Worm (Caenorhabditis elegans) whole organism, L1 larva: ENCODE results near the gene clp-2.

Source experiments
- C04F5.9 ChIP-seq: sonication (generic microtip); optimal IDR thresholded peaks from 2 replicates; lab custom pipeline; 2016; ENCODE audit warnings: missing genetic modification characterization, missing compliant biosample characterization
- alr-1 ChIP-seq: fragments of 200-800 bp; sonication (Bioruptor generic); optimal IDR thresholded peaks from 2 replicates; lab custom pipeline; 2018; ENCODE audit warnings: borderline replicate concordance, mild to moderate bottlenecking, missing genetic modification characterization, missing compliant biosample characterization
- aly-2 ChIP-seq: fragments of 150-350 bp; optimal IDR thresholded peaks from 2 replicates; lab custom pipeline; 2014; ENCODE audit warnings: missing biosample characterization, missing genetic modification characterization
- ama-1 ChIP-seq: fragments of 150-350 bp; optimal IDR thresholded peaks from 2 replicates; lab custom pipeline; 2014
- blmp-1 ChIP-seq: fragments of 150-350 bp; optimal IDR thresholded peaks from 2 replicates; lab custom pipeline; 2014; ENCODE audit warnings: missing biosample characterization, missing genetic modification characterization
- ceh-90 ChIP-seq: sonication (generic microtip); optimal IDR thresholded peaks from 2 replicates; lab custom pipeline; 2016; ENCODE audit warnings: missing genetic modification characterization, missing compliant biosample characterization
- dpl-1 ChIP-seq, 3 experiments: fragments of 150-350 bp in 2 of 3; sonication (generic microtip) in 1 of 3; optimal IDR thresholded peaks; 2 replicates each; lab custom pipeline; 2014 to 2017; ENCODE audit warnings: missing biosample characterization in 3 of 3, missing genetic modification characterization in 3 of 3, missing genetic modification reagents in 3 of 3
- efl-1 ChIP-seq, 4 experiments: fragments of 150-350 bp; optimal IDR thresholded peaks in 3 of 4; peaks in 1 of 4; 1 replicate in 1 of 4; 2 replicates in 3 of 4; lab custom pipeline; 2014; ENCODE audit warnings: missing biosample characterization in 2 of 4, missing genetic modification characterization in 2 of 4, missing genetic modification reagents in 2 of 4
- egl-27 ChIP-seq, 2 experiments: fragments of 150-350 bp in 1 of 2; sonication (generic microtip); optimal IDR thresholded peaks; 3 replicates each; lab custom pipeline; 2017 to 2018; ENCODE audit warnings: missing biosample characterization in 2 of 2, missing genetic modification characterization in 2 of 2, missing genetic modification reagents in 2 of 2
- elt-3 ChIP-seq, 6 experiments: fragments of 150-350 bp in 1 of 6; sonication (generic microtip); optimal IDR thresholded peaks; 2 replicates each; lab custom pipeline; 2017 to 2018; ENCODE audit warnings: missing biosample characterization in 6 of 6, missing genetic modification characterization in 6 of 6, inconsistent platforms in 1 of 6
- fkh-10 ChIP-seq: sonication (generic microtip); optimal IDR thresholded peaks from 2 replicates; lab custom pipeline; 2017; ENCODE audit warnings: missing biosample characterization, missing genetic modification reagents, missing genetic modification characterization
- fos-1 ChIP-seq: fragments of 150-350 bp; optimal IDR thresholded peaks from 2 replicates; lab custom pipeline; 2014; ENCODE audit warnings: missing biosample characterization, missing genetic modification characterization
- hlh-4 ChIP-seq: sonication (generic microtip); optimal IDR thresholded peaks from 2 replicates; lab custom pipeline; 2016; ENCODE audit warnings: mild to moderate bottlenecking, missing genetic modification characterization, missing compliant biosample characterization
- lin-13 ChIP-seq: fragments of 150-350 bp; optimal IDR thresholded peaks from 2 replicates; lab custom pipeline; 2014; ENCODE audit warnings: missing biosample characterization, missing genetic modification reagents, missing genetic modification characterization
- lin-14 ChIP-seq: fragments of 200-800 bp; sonication (Bioruptor generic); optimal IDR thresholded peaks from 2 replicates; lab custom pipeline; 2018; ENCODE audit warnings: mild to moderate bottlenecking, missing genetic modification characterization, moderate library complexity, missing compliant biosample characterization
- lin-15B ChIP-seq: fragments of 150-350 bp; sonication (generic microtip); optimal IDR thresholded peaks from 3 replicates; lab custom pipeline; 2014; ENCODE audit warnings: missing biosample characterization, missing genetic modification characterization
- lir-3 ChIP-seq: sonication (generic microtip); optimal IDR thresholded peaks from 2 replicates; lab custom pipeline; 2016; ENCODE audit warnings: mild to moderate bottlenecking, missing genetic modification characterization, moderate library complexity, missing compliant biosample characterization; ENCODE audit not compliant: poor library complexity
- mdl-1 ChIP-seq, 2 experiments: fragments of 150-350 bp; optimal IDR thresholded peaks; 2 replicates each; lab custom pipeline; 2014 to 2017; ENCODE audit warnings: missing biosample characterization in 2 of 2, missing genetic modification characterization in 2 of 2, inconsistent platforms in 1 of 2
- nhr-19 ChIP-seq: fragments of 200-800 bp; sonication (Bioruptor generic); conservative IDR thresholded peaks from 2 replicates; pipeline ENCODE4 v1.3.6; 2022; ENCODE audit warnings: missing genetic modification characterization, missing compliant biosample characterization
- nhr-20 ChIP-seq: sonication (generic microtip); optimal IDR thresholded peaks from 2 replicates; lab custom pipeline; 2016; ENCODE audit warnings: mild to moderate bottlenecking, missing genetic modification characterization, missing compliant biosample characterization
- nhr-28 ChIP-seq: fragments of 150-350 bp; optimal IDR thresholded peaks from 2 replicates; lab custom pipeline; 2014; ENCODE audit warnings: missing biosample characterization, missing genetic modification characterization
- nhr-47 ChIP-seq: sonication (generic microtip); optimal IDR thresholded peaks from 2 replicates; lab custom pipeline; 2016; ENCODE audit warnings: mild to moderate bottlenecking, missing genetic modification characterization, moderate library complexity, missing compliant biosample characterization
- nhr-77 ChIP-seq: fragments of 150-350 bp; optimal IDR thresholded peaks from 2 replicates; lab custom pipeline; 2014; ENCODE audit warnings: missing biosample characterization, missing genetic modification characterization
- nhr-85 ChIP-seq: sonication (generic microtip); peaks from one replicate; lab custom pipeline; 2016; ENCODE audit warnings: missing genetic modification characterization, inconsistent platforms, missing compliant biosample characterization
- pax-3 ChIP-seq: fragments of 200-800 bp; sonication (Bioruptor generic); optimal IDR thresholded peaks from 2 replicates; lab custom pipeline; 2018; ENCODE audit warnings: mild to moderate bottlenecking, missing genetic modification characterization, moderate library complexity, missing compliant biosample characterization
- pqm-1 ChIP-seq: sonication (generic microtip); optimal IDR thresholded peaks from 3 replicates; lab custom pipeline; 2017; ENCODE audit warnings: missing biosample characterization, missing genetic modification characterization
- rnt-1 ChIP-seq: sonication (generic microtip); optimal IDR thresholded peaks from 2 replicates; lab custom pipeline; 2016; ENCODE audit warnings: mild to moderate bottlenecking, missing genetic modification characterization, moderate library complexity, missing compliant biosample characterization
- sox-4 ChIP-seq: sonication (generic microtip); optimal IDR thresholded peaks from 2 replicates; lab custom pipeline; 2016; ENCODE audit warnings: missing genetic modification characterization, missing compliant biosample characterization
- sup-37 ChIP-seq: fragments of 200-800 bp; sonication (Bioruptor generic); optimal IDR thresholded peaks from 2 replicates; lab custom pipeline; 2018; ENCODE audit warnings: mild to moderate bottlenecking, missing genetic modification characterization, missing compliant biosample characterization
- tbx-2 ChIP-seq: sonication (generic microtip); optimal IDR thresholded peaks from 2 replicates; lab custom pipeline; 2016; ENCODE audit warnings: missing genetic modification characterization, missing compliant biosample characterization
- tlp-1 ChIP-seq: fragments of 150-350 bp; optimal IDR thresholded peaks from 2 replicates; lab custom pipeline; 2014; ENCODE audit warnings: missing biosample characterization, missing genetic modification characterization
- unc-62 ChIP-seq: fragments of 150-350 bp; optimal IDR thresholded peaks from 2 replicates; lab custom pipeline; 2014; ENCODE audit warnings: missing biosample characterization, missing genetic modification reagents, missing genetic modification characterization
- zag-1 ChIP-seq: fragments of 150-350 bp; optimal IDR thresholded peaks from 2 replicates; lab custom pipeline; 2014; ENCODE audit warnings: missing biosample characterization, missing genetic modification characterization

clp-2 gene

DNA sequence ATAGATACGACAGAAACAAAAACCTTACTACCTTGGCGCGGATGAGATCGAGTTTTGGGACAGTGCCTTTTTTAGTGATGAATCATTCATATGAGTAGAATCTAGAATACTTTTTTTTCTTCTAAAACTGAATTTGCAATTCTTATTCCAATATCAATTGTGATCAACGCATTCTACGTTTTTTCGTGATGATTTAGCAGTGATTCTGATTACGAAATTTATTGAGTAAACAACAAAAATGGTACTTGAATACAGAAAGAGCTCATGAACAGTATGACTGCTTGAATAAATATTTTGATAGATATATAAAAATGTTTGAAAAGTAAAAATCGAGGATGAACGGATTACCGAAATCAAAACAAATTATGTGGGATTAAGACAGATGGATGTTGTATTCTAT, 11.3 kb upstream of the clp-2 start, which contains the start of gene him-18:
him-18 (minus strand) TSS at position 101 of the 400 bp plus-strand sequence.
- TF ChIP-seq nhr-85 (tag; lab: Kevin White, UChicago) (no peak), nhr-77 (tag; lab: Kevin White, UChicago) (no peak), tlp-1 (tag; lab: Kevin White, UChicago) (no peak), lin-13 (GFP tag; lab: Kevin White, UChicago) (no peak)

DNA sequence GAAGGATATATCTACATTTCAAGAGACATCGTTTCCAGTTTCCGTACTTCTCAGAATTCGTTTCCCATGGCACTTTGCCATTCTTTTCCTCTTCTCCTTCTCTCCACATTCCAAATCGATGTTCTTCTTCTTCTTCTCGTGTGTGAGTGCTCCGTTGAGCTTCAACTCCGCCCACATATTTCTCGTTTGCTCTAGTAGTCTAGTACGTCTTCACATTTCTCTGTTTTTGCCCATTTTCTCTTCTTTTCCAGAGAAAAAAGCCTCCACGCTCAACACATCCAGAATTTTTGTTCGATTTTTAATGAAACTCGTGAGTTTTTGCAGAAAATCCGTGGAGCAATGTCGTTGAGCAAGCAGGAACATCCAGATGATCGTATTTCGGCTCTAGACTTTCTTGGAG, 5.1 kb upstream of the clp-2 start, which contains the start of gene T04A8.18:
T04A8.18 (plus strand) TSS at position 301 of the 400 bp plus-strand sequence.
- TF ChIP-seq lir-3 (tag; lab: Kevin White, UChicago) (no peak), fkh-10 (GFP tag; lab: Kevin White, UChicago) (no peak), tbx-2 (tag; lab: Kevin White, UChicago) (no peak), nhr-28 (tag; lab: Kevin White, UChicago) (no peak), dpl-1 (GFP tag; optimal IDR thresholded peaks at IDR 0.05; lab: Kevin White, UChicago) (no peak), fos-1 (tag; lab: Kevin White, UChicago) (no peak)

DNA sequence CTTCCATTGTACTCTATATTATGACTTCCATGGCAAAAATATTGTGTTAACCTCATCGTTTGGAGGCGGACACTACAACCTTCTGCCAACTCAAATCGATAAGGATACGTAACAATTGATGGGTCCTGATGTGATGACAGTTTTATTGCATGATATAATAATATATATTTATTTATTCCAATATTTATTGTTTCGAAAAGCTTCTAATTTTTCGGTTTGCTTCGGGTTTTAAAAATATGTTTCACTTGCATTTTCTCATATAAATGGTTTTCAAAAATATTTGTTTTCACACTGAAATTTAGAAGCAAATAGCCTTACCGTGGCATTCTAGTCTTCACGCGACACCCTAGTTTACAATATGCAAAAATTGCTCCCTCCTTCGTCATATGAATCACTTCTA, 2.9 kb upstream of the clp-2 start, which contains the start of gene T04A8.13:
T04A8.13 (plus strand) TSS at position 301 of the 400 bp plus-strand sequence.
- TF ChIP-seq efl-1 (optimal IDR thresholded peaks at IDR 0.05; lab: Kevin White, UChicago) (no peak), efl-1 (GFP tag; optimal IDR thresholded peaks at IDR 0.05 in 1 of 2; lab: Kevin White, UChicago) (peak in 1 of 2 experiments; percentile 2), nhr-77 (tag; lab: Kevin White, UChicago) (no peak)

DNA sequence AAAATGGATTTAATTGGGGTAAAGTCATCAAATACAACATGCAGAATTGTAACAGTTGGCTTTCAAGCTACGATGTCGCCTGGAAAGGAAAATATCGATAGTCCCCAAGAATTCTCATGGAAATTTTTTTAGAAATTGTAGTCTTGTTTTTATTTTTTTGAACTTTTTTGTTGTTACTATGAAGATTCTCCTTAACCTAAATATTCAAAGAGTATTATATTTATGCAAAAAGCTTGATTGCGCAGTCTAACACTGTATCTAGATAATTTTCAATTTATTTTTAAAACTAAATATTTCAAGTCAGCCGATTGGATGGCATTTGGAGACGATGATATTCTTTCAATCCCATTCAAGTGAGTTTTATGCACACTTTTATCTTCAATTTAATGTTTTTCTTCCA, 1.4 kb upstream of the clp-2 start, which contains the start of gene pgap-2:
pgap-2 (plus strand) TSS at position 301 of the 400 bp plus-strand sequence.
- TF ChIP-seq sox-4 (tag; lab: Kevin White, UChicago) (no peak), lir-3 (tag; lab: Kevin White, UChicago) (no peak), pqm-1 (tag; lab: Kevin White, UChicago) (no peak), nhr-28 (tag; lab: Kevin White, UChicago) (no peak), ama-1 (no peak), fkh-10 (GFP tag; lab: Kevin White, UChicago) (no peak), aly-2 (tag; lab: Kevin White, UChicago) (no peak), lin-14 (no peak), pax-3 (no peak), unc-62 (GFP tag; lab: Kevin White, UChicago) (no peak), ceh-90 (tag; lab: Kevin White, UChicago) (no peak), C04F5.9 (tag; lab: Kevin White, UChicago) (no peak), elt-3 (tag; optimal IDR thresholded peaks at IDR 0.05; lab: Kevin White, UChicago) (no peak), sup-37 (GFP tag; lab: Kevin White, UChicago) (no peak), zag-1 (tag; lab: Kevin White, UChicago) (no peak), nhr-20 (tag; lab: Kevin White, UChicago) (no peak), rnt-1 (tag; lab: Kevin White, UChicago) (no peak)

DNA sequence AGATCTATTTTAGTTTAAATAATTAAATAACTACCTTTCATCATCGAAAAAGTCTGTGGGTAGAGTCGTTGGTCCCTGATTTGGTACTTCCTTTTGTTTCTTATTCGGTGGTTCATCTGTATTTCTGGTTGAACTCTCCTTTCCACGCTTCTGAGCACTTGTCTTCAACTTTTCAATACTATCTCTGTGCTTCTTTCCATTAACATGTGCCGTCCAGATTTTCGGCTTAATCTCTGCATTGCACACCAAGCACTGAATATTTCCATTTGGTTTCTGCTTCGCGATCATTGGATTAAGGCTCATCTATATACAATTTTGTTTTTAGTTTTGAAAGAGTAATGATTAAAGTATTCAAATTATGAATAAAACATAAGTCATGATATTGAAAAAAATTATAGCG, 3.9 kb downstream of the clp-2 start, which contains the start of gene sel-13:
sel-13 (minus strand) TSS at position 303 of the 400 bp plus-strand sequence.
- TF ChIP-seq nhr-47 (no peak), ama-1 (no peak), nhr-85 (tag; lab: Kevin White, UChicago) (no peak), hlh-4 (no peak), alr-1 (tag; lab: Kevin White, UChicago) (no peak), egl-27 (tag; optimal IDR thresholded peaks at IDR 0.05; lab: Kevin White, UChicago) (no peak), mdl-1 (tag; optimal IDR thresholded peaks at IDR 0.05; lab: Kevin White, UChicago) (no peak), elt-3 (tag; optimal IDR thresholded peaks at IDR 0.05; lab: Kevin White, UChicago) (no peak), blmp-1 (tag; lab: Kevin White, UChicago) (no peak)

DNA sequence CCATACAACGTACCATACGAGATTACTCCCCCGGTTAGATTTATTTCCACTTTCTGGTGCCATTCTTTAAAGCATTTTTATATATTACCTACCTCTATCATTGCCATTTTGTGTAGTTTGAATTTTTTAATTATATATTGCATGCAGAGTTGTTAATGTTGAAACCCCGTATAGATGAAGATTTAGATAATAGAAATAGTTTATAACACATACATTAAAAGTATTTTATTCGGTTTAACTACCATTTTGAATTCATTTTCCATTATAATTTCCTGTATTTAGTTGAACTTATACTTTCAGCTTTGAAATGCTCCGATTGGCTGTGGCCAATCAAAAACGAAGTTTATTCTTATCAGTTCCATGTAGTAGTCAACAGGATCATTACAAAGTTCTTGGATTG, 6.0 kb downstream of the clp-2 start, which contains the start of gene dnj-18:
dnj-18 (plus strand) TSS at position 301 of the 400 bp plus-strand sequence.
- no peak for TF ChIP-seq tlp-1 (tag; lab: Kevin White, UChicago)
- TF ChIP-seq lin-15B (tag; lab: Kevin White, UChicago) = no peak
- no peak for TF ChIP-seq nhr-19 (GFP tag; lab: Robert Waterston, UW)
- TF ChIP-seq, all 84 proteins: peak for 0
